Fruit fly (Drosophila melanogaster): ENCODE results near the gene Acbp4.
A peak's percentile ranks its signal among the peaks of the same experiment; 100 is the strongest.

The Acbp4 gene

DNA sequence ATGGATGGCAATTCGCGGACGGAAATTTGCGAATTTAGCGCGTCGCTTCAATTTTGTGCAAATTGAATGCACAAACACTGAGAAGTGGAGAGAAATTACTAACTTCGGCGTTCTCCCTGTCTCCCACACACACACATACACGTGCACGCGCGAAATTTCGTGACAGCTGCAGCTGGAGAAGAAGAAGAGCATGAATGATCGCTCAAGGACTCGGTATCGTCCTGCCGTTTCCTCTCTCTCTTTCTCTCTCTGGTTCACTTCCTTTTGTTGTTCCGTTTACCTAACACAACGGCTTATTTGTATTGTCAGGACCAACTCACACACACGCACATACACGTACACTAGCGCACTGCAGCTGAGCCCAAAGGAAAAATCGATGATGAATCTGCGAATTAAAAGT is 28.2 kb upstream of the Acbp4 start:
- TF ChIP-seq dac (GFP tag; optimal IDR thresholded peaks at IDR 0.05) (no peak), CG11294 (GFP tag; IDR thresholded peaks at IDR 0.05) (no peak), Sox102F (GFP tag; optimal IDR thresholded peaks at IDR 0.05) (no peak), CG6163 (GFP tag; IDR thresholded peaks at IDR 0.05) (no peak), CG6276 (GFP tag; optimal IDR thresholded peaks at IDR 0.05) (no peak), CG7368 (GFP tag; optimal IDR thresholded peaks at IDR 0.05) (no peak), ss (GFP tag; optimal IDR thresholded peaks at IDR 0.05) (no peak), Eip75B (GFP tag; optimal IDR thresholded peaks at IDR 0.05) (no peak), cyc (GFP tag; optimal IDR thresholded peaks at IDR 0.05) (no peak), CG11902 (GFP tag; optimal IDR thresholded peaks at IDR 0.05) (no peak), Ets21C (GFP tag; optimal IDR thresholded peaks at IDR 0.05) (no peak), CG4318 (GFP tag; optimal IDR thresholded peaks at IDR 0.05) (no peak)

DNA sequence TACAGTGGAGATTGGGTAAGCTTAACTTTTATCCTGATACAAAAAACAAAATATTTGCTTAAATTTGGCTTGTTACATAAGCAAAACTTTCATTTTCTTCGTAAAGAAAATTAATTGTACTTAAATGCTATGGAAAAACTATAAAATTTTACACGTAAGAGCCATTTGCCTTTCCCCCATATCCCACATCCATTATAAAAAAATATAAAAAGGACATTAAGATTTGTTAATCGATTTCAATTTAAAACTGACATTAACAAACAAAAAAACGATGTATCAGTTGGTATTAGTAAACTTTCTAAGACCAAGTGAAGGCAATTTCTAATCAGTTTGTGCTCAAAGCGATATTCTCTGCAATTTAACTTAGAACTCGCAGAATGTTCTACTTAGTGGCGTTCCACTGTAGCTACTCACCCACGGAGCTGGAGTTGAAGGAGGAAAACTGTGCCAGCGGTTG is 27.5 kb upstream of the Acbp4 start:
- TF ChIP-seq CG11294 (GFP tag; IDR thresholded peaks at IDR 0.05) (no peak), salr (GFP tag; optimal IDR thresholded peaks at IDR 0.05) (peak in 1 of 2 experiments; percentile 85), Hr39 (GFP tag; optimal IDR thresholded peaks at IDR 0.05) (peak; percentile 63), Ets21C (GFP tag; optimal IDR thresholded peaks at IDR 0.05) (peak; percentile 49), Sox15 (GFP tag; optimal IDR thresholded peaks at IDR 0.05) (peak; percentile 35), CG11902 (GFP tag; optimal IDR thresholded peaks at IDR 0.05) (peak; percentile 52), Eip75B (GFP tag; optimal IDR thresholded peaks at IDR 0.05) (peak; percentile 74), CG6792 (GFP tag; optimal IDR thresholded peaks at IDR 0.05) (peak; percentile 68), Sox14 (GFP tag; optimal IDR thresholded peaks at IDR 0.05) (peak; percentile 68), Eip78C (GFP tag) (peak; percentile 94), CG3919 (GFP tag; optimal IDR thresholded peaks at IDR 0.05) (peak; percentile 57), Ets96B (tag; optimal IDR thresholded peaks at IDR 0.05) (peak; percentile 46), CG31627 (GFP tag; optimal IDR thresholded peaks at IDR 0.05) (peak; percentile 65), CG10669 (GFP tag; optimal IDR thresholded peaks at IDR 0.05) (peak; percentile 55), cyc (GFP tag; optimal IDR thresholded peaks at IDR 0.05) (peak; percentile 58), pdm3 (GFP tag; optimal IDR thresholded peaks at IDR 0.05) (peak; percentile 74), vri (GFP tag; optimal IDR thresholded peaks at IDR 0.05) (peak; percentile 23), Gug (GFP tag; IDR thresholded peaks at IDR 0.05) (0 out of 2 replicates have a peak, but pooled peaks have one; percentile 14), CG6854 (GFP tag; optimal IDR thresholded peaks at IDR 0.05) (no peak), ss (GFP tag; optimal IDR thresholded peaks at IDR 0.05) (peak; percentile 48 to 54), esn (GFP tag; optimal IDR thresholded peaks at IDR 0.05) (peak; percentile 80), Eip93F (GFP tag; optimal IDR thresholded peaks at IDR 0.05) (no peak), CG8119 (GFP tag; IDR thresholded peaks at IDR 0.05) (peak; percentile 58; the same call in 2 of the 3 replicates), Smox (GFP tag; optimal IDR thresholded peaks at IDR 0.05) (peak; percentile 74), eg (GFP tag; IDR thresholded peaks at IDR 0.05) (no peak; the same call in 2 of the 3 replicates), svp (GFP tag) (peak; percentile 83), Blimp-1 (GFP tag; optimal IDR thresholded peaks at IDR 0.05) (peak; percentile 27), CG1621 (tag; optimal IDR thresholded peaks at IDR 0.05) (no peak), fkh (GFP tag; optimal IDR thresholded peaks at IDR 0.05) (no peak), CG3032 (tag; optimal IDR thresholded peaks at IDR 0.05) (peak; percentile 60), Hr38 (GFP tag; optimal IDR thresholded peaks at IDR 0.05) (no peak), spab (GFP tag; optimal IDR thresholded peaks at IDR 0.05) (peak; percentile 63), CG6808 (GFP tag; optimal IDR thresholded peaks at IDR 0.05) (peak; percentile 79), CG6276 (GFP tag; optimal IDR thresholded peaks at IDR 0.05) (peak; percentile 74), acj6 (GFP tag; optimal IDR thresholded peaks at IDR 0.05) (peak; percentile 71), lz (GFP tag; optimal IDR thresholded peaks at IDR 0.05) (peak; percentile 67), topi (GFP tag; optimal IDR thresholded peaks at IDR 0.05) (peak; percentile 70), Hr4 (GFP tag; optimal IDR thresholded peaks at IDR 0.05) (peak; percentile 86), CG11762 (GFP tag; optimal IDR thresholded peaks at IDR 0.05; ENCODE audit: insufficient read depth) (peak; percentile 64), CG8632 (GFP tag; optimal IDR thresholded peaks at IDR 0.05) (peak; percentile 57), CG34406 (GFP tag; optimal IDR thresholded peaks at IDR 0.05) (peak; percentile 50), dac (GFP tag; optimal IDR thresholded peaks at IDR 0.05) (peak; percentile 61), CG32006 (GFP tag; optimal IDR thresholded peaks at IDR 0.05) (peak; percentile 89), CG8319 (GFP tag; optimal IDR thresholded peaks at IDR 0.05) (peak; percentile 18), CG4318 (GFP tag; optimal IDR thresholded peaks at IDR 0.05) (peak; percentile 77), achi (GFP tag; optimal IDR thresholded peaks at IDR 0.05) (peak; percentile 68)
